Fruit fly (Drosophila melanogaster) Kc167 (cell line): ENCODE data around the gene CG34327.

Experiments used
- Sin3A ChIP-seq: fragments of >200 bp; optimal IDR thresholded peaks from 2 replicates; lab custom pipeline; 2018; ENCODE audit warnings: missing external identifiers
- h ChIP-seq: fragments of >200 bp; optimal IDR thresholded peaks from 3 replicates; lab custom pipeline; 2018; ENCODE audit warnings: missing external identifiers
- insv ChIP-seq: fragments of >200 bp; optimal IDR thresholded peaks from 3 replicates; lab custom pipeline; 2018; ENCODE audit warnings: missing external identifiers
- psq ChIP-seq: fragments of >200 bp; optimal IDR thresholded peaks from 2 replicates; lab custom pipeline; 2017; ENCODE audit warnings: missing external identifiers
- ttk ChIP-seq: sonication (Bioruptor generic); optimal IDR thresholded peaks from 2 replicates; lab custom pipeline; 2017; ENCODE audit warnings: missing external identifiers

- TF ChIP-seq insv (lab: Kevin White, UChicago) = no peak
- no peak for TF ChIP-seq psq (lab: Kevin White, UChicago)
- no peak for TF ChIP-seq h (lab: Kevin White, UChicago)
- no peak for TF ChIP-seq ttk (lab: Kevin White, UChicago)
- no peak for TF ChIP-seq Sin3A (lab: Kevin White, UChicago)
Observed at dm6 chrX:17232642-17233041, 9.0 kb upstream of the CG34327 start, which contains the start of gene f.
